Fruit fly (Drosophila melanogaster) whole organism, embryonic: Measurements from ENCODE around the gene CG43797.

Experiments
- CG10979 ChIP-seq: fragments of 200-800 bp; sonication (Bioruptor generic); optimal IDR thresholded peaks from 2 replicates; lab custom pipeline; 2018; ENCODE audit warnings: missing biosample characterization, mild to moderate bottlenecking, missing genetic modification characterization, moderate library complexity
- CG11560 ChIP-seq: fragments of 200-800 bp; sonication (Bioruptor generic); IDR thresholded peaks from 3 replicates; pipeline ENCODE4 v1.3.6; 2022; ENCODE audit warnings: missing biosample characterization, missing genetic modification characterization
- CG12942 ChIP-seq: fragments of 200-800 bp; sonication (Bioruptor generic); optimal IDR thresholded peaks from 3 replicates; lab custom pipeline; 2016; ENCODE audit warnings: missing biosample characterization, missing genetic modification characterization
- CG1647 ChIP-seq: fragments of 200-800 bp; sonication (Bioruptor generic); optimal IDR thresholded peaks from 3 replicates; lab custom pipeline; 2016; ENCODE audit warnings: missing biosample characterization, missing genetic modification characterization
- CG2202 ChIP-seq: fragments of 200-800 bp; sonication (Bioruptor generic); optimal IDR thresholded peaks from 2 replicates; lab custom pipeline; 2018; ENCODE audit warnings: missing biosample characterization, mild to moderate bottlenecking, missing genetic modification characterization
- CG3065 ChIP-seq: fragments of 200-800 bp; sonication (Bioruptor generic); optimal IDR thresholded peaks from 2 replicates; lab custom pipeline; 2016; ENCODE audit warnings: missing biosample characterization, missing genetic modification characterization
- CG31365 ChIP-seq: fragments of 200-800 bp; sonication (Bioruptor generic); optimal IDR thresholded peaks from 2 replicates; lab custom pipeline; 2018; ENCODE audit warnings: missing biosample characterization, mild to moderate bottlenecking, missing genetic modification characterization
- CG3726 ChIP-seq: fragments of 200-800 bp; sonication (Bioruptor generic); IDR thresholded peaks from 3 replicates; pipeline ENCODE4, ENCODE4 v1.3.6; 2022; ENCODE audit warnings: missing biosample characterization, missing genetic modification characterization
- CG3995 ChIP-seq: fragments of 200-800 bp; sonication (Bioruptor generic); optimal IDR thresholded peaks from 3 replicates; lab custom pipeline; 2016; ENCODE audit warnings: missing biosample characterization, missing genetic modification characterization
- CG4360 ChIP-seq: fragments of 200-800 bp; sonication (Bioruptor generic); IDR thresholded peaks from 2 replicates; pipeline ENCODE4 v1.3.6; 2022; ENCODE audit warnings: missing biosample characterization, missing genetic modification characterization
- CG4707 ChIP-seq: fragments of 200-800 bp; sonication (Bioruptor generic); optimal IDR thresholded peaks from 2 replicates; lab custom pipeline; 2018; ENCODE audit warnings: missing biosample characterization, mild to moderate bottlenecking, missing genetic modification characterization, moderate library complexity
- CG4854 ChIP-seq: fragments of 200-800 bp; sonication (Bioruptor generic); optimal IDR thresholded peaks from 2 replicates; lab custom pipeline; 2016; ENCODE audit warnings: missing biosample characterization, missing genetic modification characterization, inconsistent platforms
- CG6689 ChIP-seq: fragments of 200-800 bp; sonication (Bioruptor generic); IDR thresholded peaks from 2 replicates; pipeline ENCODE4 v1.3.6; 2022; ENCODE audit warnings: missing biosample characterization, missing genetic modification characterization
- CG7556 ChIP-seq: fragments of 200-800 bp; sonication (Bioruptor generic); optimal IDR thresholded peaks from 2 replicates; lab custom pipeline; 2017; ENCODE audit warnings: missing biosample characterization, mild to moderate bottlenecking, missing genetic modification characterization
- CG7745 ChIP-seq: fragments of 200-800 bp; sonication (Bioruptor generic); optimal IDR thresholded peaks from 2 replicates; lab custom pipeline; 2018; ENCODE audit warnings: missing biosample characterization, mild to moderate bottlenecking, missing genetic modification characterization, moderate library complexity
- CG9609 ChIP-seq: fragments of 200-800 bp; sonication (Bioruptor generic); optimal IDR thresholded peaks from 3 replicates; lab custom pipeline; 2016; ENCODE audit warnings: missing biosample characterization, missing genetic modification characterization
- CG9727 ChIP-seq: fragments of 200-800 bp; sonication (Bioruptor generic); optimal IDR thresholded peaks from 3 replicates; lab custom pipeline; 2017; ENCODE audit warnings: missing biosample characterization, mild to moderate bottlenecking, missing genetic modification characterization
- Dad ChIP-seq: fragments of 200-800 bp; sonication (Bioruptor generic); optimal IDR thresholded peaks from 3 replicates; lab custom pipeline; 2016; ENCODE audit warnings: missing biosample characterization, missing genetic modification characterization
- Dp ChIP-seq: fragments of 200-800 bp; sonication (Bioruptor generic); optimal IDR thresholded peaks from 2 replicates; lab custom pipeline; 2018; ENCODE audit warnings: missing biosample characterization, mild to moderate bottlenecking, missing genetic modification characterization, moderate library complexity
- Dref ChIP-seq: fragments of 200-800 bp; sonication (Bioruptor generic); IDR thresholded peaks from 2 replicates; pipeline ENCODE4 v1.3.6; 2022; ENCODE audit warnings: missing biosample characterization, missing genetic modification characterization
- H2.0 ChIP-seq: fragments of 200-800 bp; sonication (Bioruptor generic); IDR thresholded peaks from 2 replicates; pipeline ENCODE4 v1.3.6; 2022; ENCODE audit warnings: missing biosample characterization, missing genetic modification characterization
- HLHmδ ChIP-seq: fragments of 200-800 bp; sonication (Bioruptor generic); optimal IDR thresholded peaks from 2 replicates; lab custom pipeline; 2018; ENCODE audit warnings: missing biosample characterization, mild to moderate bottlenecking, missing genetic modification characterization, moderate library complexity
- Hand ChIP-seq: fragments of 200-800 bp; sonication (Bioruptor generic); optimal IDR thresholded peaks from 2 replicates; lab custom pipeline; 2017; ENCODE audit warnings: mild to moderate bottlenecking, missing biosample characterization, missing genetic modification reagents, missing genetic modification characterization
- Hey ChIP-seq: fragments of 200-800 bp; sonication (Bioruptor generic); optimal IDR thresholded peaks from 3 replicates; lab custom pipeline; 2018; ENCODE audit warnings: missing biosample characterization, mild to moderate bottlenecking, missing genetic modification characterization
- MESR4 ChIP-seq: fragments of 200-800 bp; sonication (Bioruptor generic); optimal IDR thresholded peaks from 2 replicates; lab custom pipeline; 2018; ENCODE audit warnings: missing biosample characterization, mild to moderate bottlenecking, missing genetic modification characterization, moderate library complexity
- Max ChIP-seq: fragments of 200-800 bp; sonication (Bioruptor generic); optimal IDR thresholded peaks from 2 replicates; lab custom pipeline; 2016; ENCODE audit warnings: missing biosample characterization, mild to moderate bottlenecking, missing genetic modification characterization
- Optix ChIP-seq: fragments of 200-800 bp; sonication (Bioruptor generic); IDR thresholded peaks from 3 replicates; pipeline ENCODE4 v1.3.6; 2022; ENCODE audit warnings: missing biosample characterization, missing genetic modification characterization
- PHDP ChIP-seq: fragments of 200-800 bp; sonication (Bioruptor generic); optimal IDR thresholded peaks from 3 replicates; lab custom pipeline; 2018; ENCODE audit warnings: missing biosample characterization, mild to moderate bottlenecking, missing genetic modification characterization, moderate library complexity
- Rx ChIP-seq: fragments of 200-800 bp; sonication (Bioruptor generic); IDR thresholded peaks from 2 replicates; pipeline ENCODE4 v1.3.6; 2022; ENCODE audit warnings: missing biosample characterization, missing genetic modification characterization
- Stat92E ChIP-seq, 3 experiments: fragments of >200 bp in 2 of 3; fragments of 200-800 bp in 1 of 3; sonication (Bioruptor generic) in 1 of 3; optimal IDR thresholded peaks; 2 replicates each; lab custom pipeline; 2017 to 2019; ENCODE audit warnings: missing biosample characterization in 3 of 3, missing genetic modification characterization in 3 of 3, mild to moderate bottlenecking in 1 of 3, moderate library complexity in 1 of 3
- Tbp ChIP-seq: fragments of >200 bp; optimal IDR thresholded peaks from 2 replicates; lab custom pipeline; 2018; ENCODE audit warnings: missing biosample characterization, missing genetic modification characterization
- ac ChIP-seq: fragments of 200-800 bp; sonication (Bioruptor generic); optimal IDR thresholded peaks from 3 replicates; lab custom pipeline; 2017; ENCODE audit warnings: missing biosample characterization, mild to moderate bottlenecking, missing genetic modification characterization
- bigmax ChIP-seq: fragments of 200-800 bp; sonication (Bioruptor generic); optimal IDR thresholded peaks from 2 replicates; lab custom pipeline; 2018; ENCODE audit warnings: missing biosample characterization, mild to moderate bottlenecking, missing genetic modification characterization
- crol ChIP-seq: fragments of 200-800 bp; sonication (Bioruptor generic); IDR thresholded peaks from 2 replicates; pipeline ENCODE4 v1.3.6; 2022; ENCODE audit warnings: missing biosample characterization, missing genetic modification characterization
- dysf ChIP-seq: fragments of 200-800 bp; sonication (Bioruptor generic); IDR thresholded peaks from 3 replicates; pipeline ENCODE4 v1.3.6; 2022; ENCODE audit warnings: missing biosample characterization, missing genetic modification characterization
- fd96Cb ChIP-seq: fragments of 200-800 bp; sonication (Bioruptor generic); optimal IDR thresholded peaks from 2 replicates; lab custom pipeline; 2018; ENCODE audit warnings: missing biosample characterization, mild to moderate bottlenecking, missing genetic modification characterization, moderate library complexity
- gcm2 ChIP-seq: fragments of 200-800 bp; sonication (Bioruptor generic); optimal IDR thresholded peaks from 2 replicates; lab custom pipeline; 2016; ENCODE audit warnings: missing biosample characterization, missing genetic modification characterization
- kay ChIP-seq: fragments of 200-800 bp; sonication (Bioruptor generic); optimal IDR thresholded peaks from 2 replicates; lab custom pipeline; 2016; ENCODE audit warnings: missing biosample characterization, missing genetic modification characterization
- lbe ChIP-seq: fragments of 200-800 bp; sonication (Bioruptor generic); optimal IDR thresholded peaks from 2 replicates; lab custom pipeline; 2016; ENCODE audit warnings: missing biosample characterization, mild to moderate bottlenecking, missing genetic modification characterization
- lola ChIP-seq, 3 experiments: fragments of >200 bp in 2 of 3; fragments of 200-800 bp in 1 of 3; sonication (Bioruptor generic) in 1 of 3; optimal IDR thresholded peaks; 2 replicates each; lab custom pipeline; 2017 to 2019; ENCODE audit warnings: missing biosample characterization in 3 of 3, missing genetic modification characterization in 3 of 3, mild to moderate bottlenecking in 1 of 3, moderate library complexity in 1 of 3
- lov ChIP-seq, 2 experiments: fragments of 200-800 bp in 1 of 2; fragments of >200 bp in 1 of 2; sonication (Bioruptor generic) in 1 of 2; IDR thresholded peaks in 1 of 2; optimal IDR thresholded peaks in 1 of 2; 2 replicates in 1 of 2; 3 replicates in 1 of 2; pipeline versions ENCODE4 v1.3.6 to Lab custom; 2017 to 2022; ENCODE audit warnings: missing biosample characterization in 1 of 2, missing genetic modification characterization in 1 of 2
- pho ChIP-seq: fragments of 200-800 bp; sonication (Bioruptor generic); optimal IDR thresholded peaks from 2 replicates; lab custom pipeline; 2016; ENCODE audit warnings: missing biosample characterization, missing genetic modification characterization
- ro ChIP-seq: fragments of 200-800 bp; sonication (Bioruptor generic); IDR thresholded peaks from 2 replicates; pipeline ENCODE4 v1.3.6; 2022; ENCODE audit warnings: missing biosample characterization, missing genetic modification characterization
- schlank ChIP-seq: fragments of 200-800 bp; sonication (Bioruptor generic); optimal IDR thresholded peaks from 2 replicates; lab custom pipeline; 2018; ENCODE audit warnings: missing biosample characterization, mild to moderate bottlenecking, missing genetic modification characterization
- trh ChIP-seq: fragments of 200-800 bp; sonication (Bioruptor generic); optimal IDR thresholded peaks from 2 replicates; lab custom pipeline; 2016; ENCODE audit warnings: missing biosample characterization, missing genetic modification characterization
- vvl ChIP-seq: fragments of 200-800 bp; sonication (Bioruptor generic); IDR thresholded peaks from 2 replicates; pipeline ENCODE4 v1.3.6; 2022; ENCODE audit warnings: missing biosample characterization, missing genetic modification characterization

The CG43797 gene

DNA sequence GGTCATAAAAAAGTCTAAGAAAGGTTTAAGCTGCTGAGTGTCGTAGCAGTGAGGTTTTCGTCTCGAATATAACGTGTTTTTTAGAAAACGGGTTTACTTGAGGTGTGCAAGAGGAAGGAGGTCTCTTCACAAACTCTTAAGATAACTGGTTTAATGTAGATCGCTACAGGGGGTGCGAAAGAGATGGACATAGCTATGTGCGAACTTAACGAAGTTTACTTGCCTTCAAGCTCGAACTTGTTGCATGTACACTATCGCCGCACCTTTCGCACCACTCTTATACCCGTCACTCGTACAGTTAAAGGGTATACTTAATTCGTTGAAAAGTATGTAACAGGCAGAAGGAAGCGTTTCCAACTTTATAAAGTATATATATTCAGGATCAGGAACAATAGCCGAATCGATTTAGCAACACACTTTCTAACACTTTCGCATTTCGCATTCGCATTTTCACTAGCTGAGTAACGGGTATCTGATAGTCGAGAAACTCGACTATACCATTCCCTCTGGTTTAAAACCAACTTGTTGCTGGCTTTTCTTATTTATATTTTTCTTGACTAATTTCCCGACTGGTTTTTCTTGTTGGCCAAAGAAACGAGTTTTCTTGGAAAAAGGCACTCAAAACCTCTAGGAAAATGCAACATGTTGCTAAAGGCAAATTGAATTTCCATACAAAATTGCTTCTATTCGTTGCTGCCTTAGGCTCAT, 30.6 kb downstream of the CG43797 start (continued):
- TF ChIP-seq Hey (tag; lab: Kevin White, UChicago) (no peak), lola (GFP tag; optimal IDR thresholded peaks at IDR 0.05; lab: Kevin White, UChicago) (peak in 1 of 3 experiments; percentile 70), fd96Cb (tag; lab: Kevin White, UChicago) (peak; percentile 86), CG6689 (GFP tag; lab: Robert Waterston, UW) (peak; percentile 89), ac (GFP tag; lab: Kevin White, UChicago) (no peak), MESR4 (GFP tag; lab: Kevin White, UChicago) (peak; percentile 5), Dp (GFP tag; lab: Kevin White, UChicago) (no peak), bigmax (GFP tag; lab: Kevin White, UChicago) (no peak), CG4360 (GFP tag; lab: Robert Waterston, UW) (peak; percentile 48; the same call in 1 of the 2 replicates), lbe (no peak), CG10979 (tag; lab: Kevin White, UChicago) (peak; percentile 91), CG9609 (GFP tag; lab: Kevin White, UChicago) (peak; percentile 84), CG3726 (GFP tag; lab: Robert Waterston, UW) (no peak), CG3995 (no peak), Dref (GFP tag; lab: Robert Waterston, UW) (no peak), Stat92E (GFP tag; optimal IDR thresholded peaks at IDR 0.05; lab: Kevin White, UChicago) (peak in 1 of 3 experiments; percentile 75), schlank (peak; percentile 30), Optix (GFP tag; lab: Robert Waterston, UW) (peak; percentile 94), H2.0 (GFP tag; lab: Robert Waterston, UW) (peak; percentile 83), CG3065 (GFP tag; lab: Kevin White, UChicago) (peak; percentile 27), CG11560 (tag; lab: Robert Waterston, UW) (no peak; the same call in 2 of the 3 replicates), CG4854 (GFP tag; lab: Kevin White, UChicago) (peak; percentile 75), gcm2 (GFP tag; lab: Kevin White, UChicago) (peak; percentile 53), Rx (GFP tag; lab: Robert Waterston, UW) (peak; percentile 78), CG9727 (GFP tag; lab: Kevin White, UChicago) (peak; percentile 81), crol (GFP tag; lab: Robert Waterston, UW) (peak; percentile 34; the same call in 1 of the 2 replicates)

DNA sequence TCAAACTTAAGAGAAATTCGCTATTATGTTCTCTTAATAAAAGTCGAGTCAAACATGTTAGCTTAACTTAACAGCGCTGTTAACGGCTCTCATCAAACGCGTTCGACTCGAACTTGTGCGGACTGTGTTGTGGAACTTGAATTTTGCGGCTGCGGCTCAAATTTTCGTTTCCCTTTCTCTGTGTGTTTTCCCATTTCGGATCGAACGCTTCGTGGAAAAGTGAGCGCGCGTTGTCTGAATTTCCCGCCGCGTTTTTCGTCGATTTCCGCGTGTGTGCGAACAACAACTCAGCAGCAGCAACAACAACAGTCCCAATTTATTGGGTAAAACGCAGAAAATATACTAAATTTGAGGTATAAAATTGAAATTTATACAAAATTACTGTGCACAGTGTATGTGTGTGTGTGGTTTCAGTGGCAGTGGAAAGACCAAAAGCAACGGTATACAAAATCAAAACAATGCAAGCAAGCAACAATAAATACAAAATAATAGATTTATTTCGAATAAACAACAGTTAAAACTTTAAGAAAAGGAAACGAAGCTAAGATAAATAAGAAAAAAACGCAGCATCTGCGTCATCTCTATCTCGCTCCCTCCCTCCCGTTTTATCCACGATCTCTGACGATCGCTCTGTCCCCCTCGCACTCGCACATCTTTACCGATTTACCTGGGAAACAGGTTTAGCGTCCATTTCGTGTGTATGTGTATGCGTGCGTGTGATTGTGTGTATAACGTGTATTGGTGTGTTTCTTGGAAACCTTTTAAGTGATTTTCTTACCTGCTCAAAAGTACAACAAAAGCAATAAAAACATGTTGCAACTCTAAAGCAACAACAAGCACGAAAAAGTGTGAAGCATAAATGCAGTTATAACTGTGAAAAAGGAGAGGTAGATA, 31.6 kb downstream of the CG43797 start, which contains the start of gene ed:
ed (plus strand) TSS at position 175 of the 894 bp plus-strand sequence.
- TF ChIP-seq lov (optimal IDR thresholded peaks at IDR 0.05; lab: Kevin White, UChicago) (no peak), lov (GFP tag; IDR thresholded peaks at IDR 0.05; lab: Robert Waterston, UW) (no peak), HLHmδ (GFP tag; lab: Kevin White, UChicago) (no peak), CG10979 (tag; lab: Kevin White, UChicago) (no peak), CG7556 (GFP tag; lab: Kevin White, UChicago) (peak; percentile 5), vvl (GFP tag; lab: Robert Waterston, UW) (peak; percentile 24; the same call in 1 of the 2 replicates), CG3995 (no peak), ro (GFP tag; lab: Robert Waterston, UW) (no peak), CG7745 (tag; lab: Kevin White, UChicago) (no peak), Hand (GFP tag; lab: Kevin White, UChicago) (no peak), Dad (GFP tag; lab: Kevin White, UChicago) (no peak), CG2202 (peak; percentile 0), CG1647 (no peak), Max (GFP tag; lab: Kevin White, UChicago) (peak; percentile 5), Tbp (GFP tag; lab: Kevin White, UChicago) (no peak), pho (GFP tag; lab: Kevin White, UChicago) (no peak), trh (GFP tag; lab: Kevin White, UChicago) (no peak), kay (GFP tag; lab: Kevin White, UChicago) (peak; percentile 24), CG4707 (peak; percentile 9), CG12942 (GFP tag; lab: Kevin White, UChicago) (no peak), dysf (GFP tag; lab: Robert Waterston, UW) (no peak), CG31365 (tag; lab: Kevin White, UChicago) (no peak), PHDP (peak; percentile 22)
